Fruit fly (Drosophila melanogaster): ENCODE data around the gene CG4995.

The CG4995 gene

DNA sequence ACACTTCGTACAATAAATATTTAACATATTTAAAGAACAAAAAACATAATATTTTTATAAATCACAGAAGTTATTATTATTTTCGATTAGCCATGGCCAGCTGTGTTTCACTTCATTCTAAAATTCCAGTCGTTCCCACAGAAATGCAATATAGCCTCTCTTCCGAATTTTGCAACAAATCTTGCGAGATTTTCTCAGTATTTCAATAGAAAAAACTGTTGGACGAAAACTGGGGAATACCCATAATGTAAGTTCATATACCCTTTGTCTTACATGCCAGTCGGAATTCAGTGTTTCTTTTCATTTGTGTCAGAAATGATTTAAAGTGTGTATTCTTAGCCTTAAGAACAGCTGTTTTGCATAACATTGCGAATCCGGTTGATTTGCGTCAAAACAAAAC lies 34.2 kb downstream of the CG4995 start, which contains the start of the genes CtsL4 and ClpP (continued):
- TF ChIP-seq H2.0 (GFP tag; IDR thresholded peaks at IDR 0.05) (no peak), CG3995 (GFP tag; optimal IDR thresholded peaks at IDR 0.05) (peak; percentile 27), trh (GFP tag; optimal IDR thresholded peaks at IDR 0.05) (no peak), CG6689 (GFP tag; IDR thresholded peaks at IDR 0.05) (0 out of 2 replicates have a peak, but pooled peaks have one; percentile 21), CG10267 (tag; optimal IDR thresholded peaks at IDR 0.05) (peak; percentile 32), Lhr (GFP tag; optimal IDR thresholded peaks at IDR 0.05) (peak; percentile 62), CG16813 (GFP tag; IDR thresholded peaks at IDR 0.05; ENCODE audit: partially characterized antibody) (no peak), gfzf (GFP tag; optimal IDR thresholded peaks at IDR 0.05) (peak; percentile 35), slbo (GFP tag; IDR thresholded peaks at IDR 0.05) (peak; percentile 76), ssp (GFP tag; IDR thresholded peaks at IDR 0.05) (peak; percentile 97), nerfin-1 (tag; optimal IDR thresholded peaks at IDR 0.05) (peak; percentile 56), CG2875 (GFP tag; optimal IDR thresholded peaks at IDR 0.05) (peak; percentile 20), D19B (GFP tag; optimal IDR thresholded peaks at IDR 0.05) (peak; percentile 81), toy (GFP tag; IDR thresholded peaks at IDR 0.05) (no peak), seq (GFP tag; IDR thresholded peaks at IDR 0.05) (no peak), CG4854 (GFP tag; optimal IDR thresholded peaks at IDR 0.05) (no peak), nerfin-2 (GFP tag; IDR thresholded peaks at IDR 0.05; ENCODE audit: partially characterized antibody) (no peak), Dfd (GFP tag; optimal IDR thresholded peaks at IDR 0.05) (no peak), CTCF (GFP tag; optimal IDR thresholded peaks at IDR 0.05) (no peak), CG10431 (GFP tag; optimal IDR thresholded peaks at IDR 0.05) (peak; percentile 87), CG15696 (tag; optimal IDR thresholded peaks at IDR 0.05) (peak; percentile 25), ems (GFP tag; optimal IDR thresholded peaks at IDR 0.05) (no peak), chm (GFP tag; IDR thresholded peaks at IDR 0.05) (peak; percentile 64; the same call in 1 of the 2 replicates), Camta (GFP tag; optimal IDR thresholded peaks at IDR 0.05) (peak; percentile 4), CG1233 (GFP tag; optimal IDR thresholded peaks at IDR 0.05) (no peak), tx (GFP tag; optimal IDR thresholded peaks at IDR 0.05) (peak; percentile 13), gt (GFP tag; IDR thresholded peaks at IDR 0.05) (no peak), CG34376 (GFP tag; optimal IDR thresholded peaks at IDR 0.05) (peak; percentile 3), Scr (GFP tag; IDR thresholded peaks at IDR 0.05; ENCODE audit: partially characterized antibody) (0 out of 2 replicates have a peak, but pooled peaks have one; percentile 23), CoRest (tag; optimal IDR thresholded peaks at IDR 0.05) (peak; percentile 75), chif (GFP tag; optimal IDR thresholded peaks at IDR 0.05) (peak in 1 of 2 experiments; percentile 39), HmgD (GFP tag; optimal IDR thresholded peaks at IDR 0.05) (peak; percentile 57), Nf-YB (GFP tag; optimal IDR thresholded peaks at IDR 0.05) (peak; percentile 51), CG31365 (tag; optimal IDR thresholded peaks at IDR 0.05) (no peak), CG18599 (GFP tag; optimal IDR thresholded peaks at IDR 0.05) (no peak), pzg (GFP tag; optimal IDR thresholded peaks at IDR 0.05) (peak; percentile 72), tna (GFP tag; IDR thresholded peaks at IDR 0.05; ENCODE audit: partially characterized antibody) (no peak), CG17912 (GFP tag; optimal IDR thresholded peaks at IDR 0.05) (peak; percentile 23), CG14667 (GFP tag; IDR thresholded peaks at IDR 0.05) (peak; percentile 85), scrt (GFP tag; optimal IDR thresholded peaks at IDR 0.05) (no peak), CG10147 (GFP tag; optimal IDR thresholded peaks at IDR 0.05) (no peak), CG2678 (tag; optimal IDR thresholded peaks at IDR 0.05) (no peak), CG4360 (GFP tag; IDR thresholded peaks at IDR 0.05) (no peak), CG10543 (GFP tag; optimal IDR thresholded peaks at IDR 0.05) (no peak), CG4730 (GFP tag; IDR thresholded peaks at IDR 0.05) (no peak), da (GFP tag; optimal IDR thresholded peaks at IDR 0.05) (no peak), Hmx (GFP tag; optimal IDR thresholded peaks at IDR 0.05) (no peak), Nf-YA (GFP tag; IDR thresholded peaks at IDR 0.05) (no peak), vfl (GFP tag; optimal IDR thresholded peaks at IDR 0.05) (peak; percentile 43), CG12744 (GFP tag; optimal IDR thresholded peaks at IDR 0.05) (no peak), Dref (GFP tag; IDR thresholded peaks at IDR 0.05) (no peak), twi (tag; optimal IDR thresholded peaks at IDR 0.05) (peak; percentile 61)
